Worm (Caenorhabditis elegans) whole organism, late embryonic: ENCODE data around the gene jtr-1.

Experiments used
- C08G9.2 ChIP-seq: sonication (generic microtip); optimal IDR thresholded peaks from 2 replicates; lab custom pipeline; 2016; ENCODE audit warnings: mild to moderate bottlenecking, missing genetic modification characterization, moderate library complexity, missing compliant biosample characterization
- ama-1 ChIP-seq: fragments of 150-350 bp; optimal IDR thresholded peaks from 2 replicates; lab custom pipeline; 2014
- ceh-19 ChIP-seq: fragments of 200-800 bp; sonication (Bioruptor generic); optimal IDR thresholded peaks from 2 replicates; lab custom pipeline; 2018; ENCODE audit warnings: mild to moderate bottlenecking, missing genetic modification characterization, missing compliant biosample characterization
- ceh-22 ChIP-seq: sonication (generic microtip); optimal IDR thresholded peaks from 2 replicates; lab custom pipeline; 2017; ENCODE audit warnings: missing biosample characterization, missing genetic modification characterization
- ceh-24 ChIP-seq: sonication (generic microtip); optimal IDR thresholded peaks from 2 replicates; lab custom pipeline; 2016; ENCODE audit warnings: mild to moderate bottlenecking, missing genetic modification characterization, missing compliant biosample characterization
- ceh-34 ChIP-seq: sonication (generic microtip); optimal IDR thresholded peaks from 2 replicates; lab custom pipeline; 2016; ENCODE audit warnings: mild to moderate bottlenecking, missing genetic modification characterization, missing compliant biosample characterization
- ceh-45 ChIP-seq: fragments of 200-800 bp; sonication (Bioruptor generic); IDR thresholded peaks from 2 replicates; pipeline ENCODE4 v1.3.6; 2022; ENCODE audit warnings: missing genetic modification reagents, missing genetic modification characterization, missing compliant biosample characterization
- ceh-48 ChIP-seq: sonication (generic microtip); optimal IDR thresholded peaks from 2 replicates; lab custom pipeline; 2016; ENCODE audit warnings: missing genetic modification characterization, inconsistent platforms, missing compliant biosample characterization
- ceh-6 ChIP-seq: fragments of 200-800 bp; sonication (Bioruptor generic); optimal IDR thresholded peaks from 2 replicates; lab custom pipeline; 2018; ENCODE audit warnings: mild to moderate bottlenecking, missing genetic modification characterization, missing compliant biosample characterization
- ceh-9 ChIP-seq: sonication (generic microtip); optimal IDR thresholded peaks from 2 replicates; lab custom pipeline; 2016; ENCODE audit warnings: mild to moderate bottlenecking, missing genetic modification characterization, inconsistent platforms, missing compliant biosample characterization
- che-1 ChIP-seq: sonication (generic microtip); optimal IDR thresholded peaks from 2 replicates; lab custom pipeline; 2016; ENCODE audit warnings: mild to moderate bottlenecking, missing genetic modification characterization, missing compliant biosample characterization
- dmd-4 ChIP-seq: sonication (generic microtip); optimal IDR thresholded peaks from 2 replicates; lab custom pipeline; 2016; ENCODE audit warnings: borderline replicate concordance, missing genetic modification characterization, missing compliant biosample characterization
- dve-1 ChIP-seq: sonication (generic microtip); optimal IDR thresholded peaks from 2 replicates; lab custom pipeline; 2017; ENCODE audit warnings: antibody characterized with exemption, mild to moderate bottlenecking, missing genetic modification characterization, missing compliant biosample characterization
- eyg-1 ChIP-seq: sonication (generic microtip); optimal IDR thresholded peaks from 2 replicates; lab custom pipeline; 2016; ENCODE audit warnings: missing genotype, missing genetic modification characterization, missing compliant biosample characterization
- fax-1 ChIP-seq: sonication (generic microtip); optimal IDR thresholded peaks from 2 replicates; lab custom pipeline; 2016; ENCODE audit warnings: missing genotype, missing genetic modification characterization, missing compliant biosample characterization
- hlh-15 ChIP-seq: sonication (generic microtip); optimal IDR thresholded peaks from 2 replicates; lab custom pipeline; 2016; ENCODE audit warnings: missing genetic modification characterization, missing compliant biosample characterization
- hlh-30 ChIP-seq: sonication (generic microtip); optimal IDR thresholded peaks from 2 replicates; lab custom pipeline; 2017; ENCODE audit warnings: antibody characterized with exemption, missing genetic modification characterization, missing compliant biosample characterization; ENCODE audit not compliant: insufficient read depth
- hlh-6 ChIP-seq: sonication (generic microtip); optimal IDR thresholded peaks from 2 replicates; lab custom pipeline; 2016; ENCODE audit warnings: missing genotype, missing genetic modification characterization, missing compliant biosample characterization
- lin-11 ChIP-seq: fragments of 200-800 bp; sonication (Bioruptor generic); optimal IDR thresholded peaks from 2 replicates; lab custom pipeline; 2018; ENCODE audit warnings: mild to moderate bottlenecking, missing genetic modification characterization, missing compliant biosample characterization
- pat-9 ChIP-seq: fragments of 200-800 bp; sonication (Bioruptor generic); optimal IDR thresholded peaks from 2 replicates; lab custom pipeline; 2018; ENCODE audit warnings: mild to moderate bottlenecking, missing genetic modification characterization, moderate library complexity, missing compliant biosample characterization
- pha-2 ChIP-seq: sonication (generic microtip); optimal IDR thresholded peaks from 2 replicates; lab custom pipeline; 2017; ENCODE audit warnings: mild to moderate bottlenecking, missing genetic modification characterization, missing compliant biosample characterization
- rnt-1 ChIP-seq: sonication (generic microtip); optimal IDR thresholded peaks from 2 replicates; lab custom pipeline; 2016; ENCODE audit warnings: missing genetic modification characterization, missing compliant biosample characterization
- sox-2 ChIP-seq: fragments of 200-800 bp; sonication (Bioruptor generic); IDR thresholded peaks from 2 replicates; pipeline ENCODE4 v1.3.6; 2022; ENCODE audit warnings: missing genetic modification reagents, missing genetic modification characterization, missing compliant biosample characterization
- sox-4 ChIP-seq: sonication (generic microtip); optimal IDR thresholded peaks from 2 replicates; lab custom pipeline; 2017; ENCODE audit warnings: mild to moderate bottlenecking, missing genetic modification characterization, inconsistent platforms, missing compliant biosample characterization
- tbx-7 ChIP-seq: sonication (generic microtip); optimal IDR thresholded peaks from 2 replicates; lab custom pipeline; 2016; ENCODE audit warnings: missing genotype, missing genetic modification characterization, missing compliant biosample characterization
- ttx-3 ChIP-seq: sonication (generic microtip); optimal IDR thresholded peaks from 2 replicates; lab custom pipeline; 2016; ENCODE audit warnings: missing genetic modification reagents, missing genetic modification characterization, missing compliant biosample characterization
- ztf-16 ChIP-seq: sonication (generic microtip); optimal IDR thresholded peaks from 2 replicates; lab custom pipeline; 2017; ENCODE audit warnings: missing genetic modification characterization, missing compliant biosample characterization

jtr-1 gene

ce11 chrIV:1434554-1435089 lies 13.9 kb downstream of the jtr-1 start, which contains the start of gene clp-6:
TSS of gene clp-6 (minus strand) at chrIV:1435039.
- TF ChIP-seq rnt-1: no peak
- no peak for TF ChIP-seq ceh-24 (tag; lab: Kevin White, UChicago)
- TF ChIP-seq ama-1 (lab: Kevin White, UChicago): no peak
- no peak for TF ChIP-seq ztf-16 (tag; lab: Kevin White, UChicago)
- TF ChIP-seq tbx-7 (tag; lab: Kevin White, UChicago): no peak
- TF ChIP-seq sox-4: no peak
- TF ChIP-seq, all 69 proteins: peak for 0

DNA sequence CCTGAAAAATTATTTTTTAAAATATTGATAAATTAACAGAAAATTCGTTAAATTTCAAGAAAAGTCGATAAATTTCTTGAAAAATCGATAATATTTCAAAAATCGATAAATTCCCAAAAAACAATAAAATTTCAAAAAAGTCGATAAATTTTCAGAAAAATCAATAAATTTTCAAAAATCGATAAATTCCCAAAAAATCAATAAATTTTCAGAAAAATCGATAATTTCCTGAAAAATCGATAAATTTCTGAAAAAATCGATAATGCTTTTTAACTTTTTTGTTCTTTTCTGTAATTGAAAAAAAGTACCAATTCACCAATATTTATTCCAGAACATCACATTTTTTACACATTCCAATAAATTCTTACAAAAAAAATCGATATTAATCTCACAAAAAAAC lies 14.4 kb downstream of the jtr-1 start:
- peak; percentile 90 for TF ChIP-seq ceh-48
- TF ChIP-seq ceh-45 (GFP tag; lab: Robert Waterston, UW): no peak
- TF ChIP-seq, all 69 proteins: peak for 1

ce11 chrIV:1437625-1438024 lies 16.9 kb downstream of the jtr-1 start:
- TF ChIP-seq hlh-30 (tag; lab: Kevin White, UChicago): no peak
- TF ChIP-seq ztf-16 (tag; lab: Kevin White, UChicago): no peak
- TF ChIP-seq ceh-48: peak; percentile 39

ce11 chrIV:1443514-1443913 lies 22.8 kb downstream of the jtr-1 start:
- TF ChIP-seq ceh-48 (peak; percentile 81), dmd-4 (tag; lab: Kevin White, UChicago) (no peak)

- TF ChIP-seq ceh-22 (tag; lab: Kevin White, UChicago): no peak
- no peak for TF ChIP-seq pat-9 (tag; lab: Kevin White, UChicago)
- no peak for TF ChIP-seq lin-11 (tag; lab: Kevin White, UChicago)
- TF ChIP-seq hlh-6: no peak
- no peak for TF ChIP-seq dve-1
- no peak for TF ChIP-seq ceh-48
- TF ChIP-seq pha-2: no peak
- no peak for TF ChIP-seq C08G9.2
Measured at ce11 chrIV:1443997-1444678, 23.4 kb downstream of the jtr-1 start.

ce11 chrIV:1445920-1446319 lies 25.2 kb downstream of the jtr-1 start, which contains the start of gene clp-7:
TSS of gene clp-7 (minus strand) at chrIV:1445966.
- TF ChIP-seq che-1 (tag; lab: Kevin White, UChicago): no peak

- no peak for TF ChIP-seq sox-2 (GFP tag; lab: Robert Waterston, UW)
- no peak for TF ChIP-seq ceh-19 (GFP tag; lab: Kevin White, UChicago)
- no peak for TF ChIP-seq lin-11 (tag; lab: Kevin White, UChicago)
- TF ChIP-seq dmd-4 (tag; lab: Kevin White, UChicago): no peak
- no peak for TF ChIP-seq ceh-6 (GFP tag; lab: Kevin White, UChicago)
- no peak for TF ChIP-seq hlh-15 (tag; lab: Kevin White, UChicago)
- TF ChIP-seq ttx-3 (tag; lab: Kevin White, UChicago): no peak
Measured at ce11 chrIV:1452480-1452879, 31.8 kb downstream of the jtr-1 start.

- TF ChIP-seq ceh-34: no peak
- no peak for TF ChIP-seq ceh-9
- no peak for TF ChIP-seq fax-1 (tag; lab: Kevin White, UChicago)
- no peak for TF ChIP-seq dmd-4 (tag; lab: Kevin White, UChicago)
- TF ChIP-seq rnt-1: no peak
- no peak for TF ChIP-seq eyg-1 (tag; lab: Kevin White, UChicago)
Measured at ce11 chrIV:1453451-1453850, 32.7 kb downstream of the jtr-1 start.
